Worm (Caenorhabditis elegans) whole organism, young adult: ENCODE results near the gene W03D2.9.
A peak's percentile ranks its signal among the peaks of the same experiment; 100 is the strongest.

Experiments
- B0035.1 ChIP-seq: sonication (generic microtip); optimal IDR thresholded peaks from 2 replicates; lab custom pipeline; 2016; ENCODE audit warnings: missing genetic modification characterization, mild to moderate bottlenecking, missing compliant biosample characterization, missing genotype, missing genetic modification reagents
- B0336.3 ChIP-seq: fragments of 200-800 bp; sonication (Bioruptor generic); IDR thresholded peaks from 2 replicates; pipeline ENCODE4 v1.3.6; 2022; ENCODE audit warnings: missing genetic modification characterization, missing compliant biosample characterization
- C17E4.6 ChIP-seq: fragments of 200-800 bp; sonication (Bioruptor generic); IDR thresholded peaks from 2 replicates; pipeline ENCODE4 v1.3.6; 2022; ENCODE audit warnings: missing genetic modification reagents, missing genetic modification characterization, missing compliant biosample characterization
- D2030.7 ChIP-seq: fragments of 200-800 bp; sonication (Bioruptor generic); IDR thresholded peaks from 2 replicates; pipeline ENCODE4 v1.3.6; 2022; ENCODE audit warnings: missing genetic modification reagents, missing genetic modification characterization, missing compliant biosample characterization
- F39B2.1 ChIP-seq: fragments of 200-800 bp; sonication (Bioruptor generic); IDR thresholded peaks from 2 replicates; pipeline ENCODE4 v1.3.6; 2022; ENCODE audit warnings: missing genetic modification reagents, missing genetic modification characterization, missing compliant biosample characterization
- K11D2.4 ChIP-seq: fragments of 200-800 bp; sonication (Bioruptor generic); IDR thresholded peaks from 2 replicates; pipeline ENCODE4 v1.3.6; 2022; ENCODE audit warnings: missing genetic modification reagents, missing genetic modification characterization, missing compliant biosample characterization
- T07F8.4 ChIP-seq: sonication (generic microtip); optimal IDR thresholded peaks from 2 replicates; lab custom pipeline; 2016; ENCODE audit warnings: mild to moderate bottlenecking, missing genetic modification characterization, moderate library complexity, missing compliant biosample characterization
- Y53F4B.3 ChIP-seq: fragments of 200-800 bp; sonication (Bioruptor generic); IDR thresholded peaks from 2 replicates; pipeline ENCODE4 v1.3.6; 2022; ENCODE audit warnings: missing genetic modification reagents, missing genetic modification characterization, missing compliant biosample characterization
- Y53G8AR.9 ChIP-seq: fragments of 200-800 bp; sonication (Bioruptor generic); conservative IDR thresholded peaks from 2 replicates; pipeline ENCODE4 v1.3.6; 2022; ENCODE audit warnings: missing genetic modification reagents, missing genetic modification characterization, missing compliant biosample characterization
- Y67H2A.10 ChIP-seq: fragments of 200-800 bp; sonication (Bioruptor generic); conservative IDR thresholded peaks from 2 replicates; pipeline ENCODE4 v1.3.6; 2022; ENCODE audit warnings: missing genetic modification reagents, missing genetic modification characterization, missing compliant biosample characterization
- akir-1 ChIP-seq: fragments of 200-800 bp; sonication (Bioruptor generic); optimal IDR thresholded peaks from 2 replicates; lab custom pipeline; 2018; ENCODE audit warnings: mild to moderate bottlenecking, missing genetic modification characterization, moderate library complexity, missing compliant biosample characterization
- aptf-2 ChIP-seq: fragments of 200-800 bp; sonication (Bioruptor generic); conservative IDR thresholded peaks from 2 replicates; pipeline ENCODE4 v1.3.6; 2022; ENCODE audit warnings: missing genetic modification reagents, missing genetic modification characterization, missing compliant biosample characterization
- attf-3 ChIP-seq: fragments of 200-800 bp; sonication (Bioruptor generic); conservative IDR thresholded peaks from 2 replicates; pipeline ENCODE4 v1.3.6; 2022; ENCODE audit warnings: missing genetic modification reagents, missing genetic modification characterization, missing compliant biosample characterization
- attf-5 ChIP-seq: fragments of 200-800 bp; sonication (Bioruptor generic); optimal IDR thresholded peaks from 2 replicates; lab custom pipeline; 2018; ENCODE audit warnings: mild to moderate bottlenecking, missing genetic modification characterization, missing compliant biosample characterization
- attf-6 ChIP-seq: fragments of 200-800 bp; sonication (Bioruptor generic); IDR thresholded peaks from 2 replicates; pipeline ENCODE4 v1.3.6; 2022; ENCODE audit warnings: missing genetic modification reagents, missing genetic modification characterization, missing compliant biosample characterization
- bed-1 ChIP-seq: fragments of 200-800 bp; sonication (Bioruptor generic); IDR thresholded peaks from 2 replicates; pipeline ENCODE4 v1.3.6; 2022; ENCODE audit warnings: missing genetic modification reagents, missing genetic modification characterization, missing compliant biosample characterization
- bed-2 ChIP-seq: fragments of 200-800 bp; sonication (Bioruptor generic); IDR thresholded peaks from 2 replicates; pipeline ENCODE4 v1.3.6; 2022; ENCODE audit warnings: missing genetic modification reagents, missing genetic modification characterization, missing compliant biosample characterization
- ceh-27 ChIP-seq: fragments of 200-800 bp; sonication (Bioruptor generic); optimal IDR thresholded peaks from 2 replicates; lab custom pipeline; 2018; ENCODE audit warnings: mild to moderate bottlenecking, missing genetic modification characterization, moderate library complexity, missing compliant biosample characterization
- ceh-40 ChIP-seq: fragments of 200-800 bp; sonication (Bioruptor generic); IDR thresholded peaks from 2 replicates; pipeline ENCODE4 v1.3.6; 2022; ENCODE audit warnings: missing genetic modification characterization, missing compliant biosample characterization
- chd-7 ChIP-seq: sonication (generic microtip); optimal IDR thresholded peaks from 2 replicates; lab custom pipeline; 2016; ENCODE audit warnings: mild to moderate bottlenecking, missing genetic modification characterization, moderate library complexity, missing compliant biosample characterization
- dpl-1 ChIP-seq: fragments of 150-350 bp; optimal IDR thresholded peaks from 2 replicates; lab custom pipeline; 2014; ENCODE audit warnings: missing biosample characterization, missing genetic modification reagents, missing genetic modification characterization
- ekl-4 ChIP-seq: fragments of 200-800 bp; sonication (Bioruptor generic); IDR thresholded peaks from 2 replicates; pipeline ENCODE4 v1.3.6; 2022; ENCODE audit warnings: missing genetic modification reagents, missing genetic modification characterization, missing compliant biosample characterization
- fkh-3 ChIP-seq: sonication (generic microtip); optimal IDR thresholded peaks from 2 replicates; lab custom pipeline; 2016; ENCODE audit warnings: mild to moderate bottlenecking, missing genetic modification characterization, missing compliant biosample characterization
- him-1 ChIP-seq: sonication (generic microtip); optimal IDR thresholded peaks from 2 replicates; lab custom pipeline; 2016; ENCODE audit warnings: missing genotype, missing genetic modification reagents, missing genetic modification characterization, missing compliant biosample characterization
- hmg-1.2 ChIP-seq: fragments of 200-800 bp; sonication (Bioruptor generic); IDR thresholded peaks from 2 replicates; pipeline ENCODE4 v1.3.6; 2022; ENCODE audit warnings: missing genetic modification reagents, missing genetic modification characterization, missing compliant biosample characterization
- hrde-1 ChIP-seq: sonication (generic microtip); optimal IDR thresholded peaks from 2 replicates; lab custom pipeline; 2016; ENCODE audit warnings: missing genetic modification characterization, mild to moderate bottlenecking, missing compliant biosample characterization, moderate library complexity, missing genotype, missing genetic modification reagents, borderline replicate concordance
- lsy-27 ChIP-seq: sonication (generic microtip); optimal IDR thresholded peaks from 2 replicates; lab custom pipeline; 2017; ENCODE audit warnings: missing genetic modification characterization, mild to moderate bottlenecking, missing compliant biosample characterization, antibody characterized with exemption, missing genotype, borderline replicate concordance; ENCODE audit not compliant: insufficient read depth
- madf-10 ChIP-seq: sonication (generic microtip); optimal IDR thresholded peaks from 2 replicates; lab custom pipeline; 2016; ENCODE audit warnings: mild to moderate bottlenecking, missing genetic modification characterization, missing compliant biosample characterization
- madf-3 ChIP-seq: fragments of 200-800 bp; sonication (Bioruptor generic); IDR thresholded peaks from 2 replicates; pipeline ENCODE4 v1.3.6; 2022; ENCODE audit warnings: missing genetic modification reagents, missing genetic modification characterization, missing compliant biosample characterization
- mcd-1 ChIP-seq: fragments of 200-800 bp; sonication (Bioruptor generic); IDR thresholded peaks from 2 replicates; pipeline ENCODE4 v1.3.6; 2022; ENCODE audit warnings: missing genetic modification reagents, missing genetic modification characterization, missing compliant biosample characterization
- mes-4 ChIP-seq: sonication (generic microtip); optimal IDR thresholded peaks from 2 replicates; lab custom pipeline; 2016; ENCODE audit warnings: missing genotype, missing genetic modification characterization, missing compliant biosample characterization
- nhr-179 ChIP-seq: sonication (generic microtip); optimal IDR thresholded peaks from 2 replicates; lab custom pipeline; 2016; ENCODE audit warnings: mild to moderate bottlenecking, missing genetic modification characterization, missing compliant biosample characterization
- pha-4 ChIP-seq: fragments of 150-350 bp; sonication (generic microtip); optimal IDR thresholded peaks from 2 replicates; lab custom pipeline; 2014; ENCODE audit warnings: missing biosample characterization, missing genetic modification reagents, missing genetic modification characterization
- rcor-1 ChIP-seq: fragments of 200-800 bp; sonication (Bioruptor generic); IDR thresholded peaks from 2 replicates; pipeline ENCODE4 v1.3.6; 2022; ENCODE audit warnings: missing genetic modification reagents, missing genetic modification characterization, missing compliant biosample characterization
- rpc-1 ChIP-seq, 2 experiments: fragments of 150-350 bp in 1 of 2; sonication (generic microtip) in 1 of 2; optimal IDR thresholded peaks; 2 replicates each; lab custom pipeline; 2014 to 2018; ENCODE audit warnings: missing biosample characterization in 1 of 2, missing genetic modification characterization in 1 of 2, missing genetic modification reagents in 1 of 2, missing genotype in 1 of 2
- snpc-3.4 ChIP-seq: sonication (generic microtip); optimal IDR thresholded peaks from 2 replicates; lab custom pipeline; 2017; ENCODE audit warnings: missing genetic modification characterization, mild to moderate bottlenecking, missing compliant biosample characterization, antibody characterized with exemption, moderate library complexity, missing genotype, missing genetic modification reagents
- somi-1 ChIP-seq: fragments of 200-800 bp; sonication (Bioruptor generic); optimal IDR thresholded peaks from 2 replicates; lab custom pipeline; 2018; ENCODE audit warnings: mild to moderate bottlenecking, missing genetic modification characterization, missing compliant biosample characterization
- tlf-1 ChIP-seq: fragments of 200-800 bp; sonication (Bioruptor generic); optimal IDR thresholded peaks from 2 replicates; lab custom pipeline; 2018; ENCODE audit warnings: mild to moderate bottlenecking, missing genetic modification characterization, missing compliant biosample characterization
- xnd-1 ChIP-seq: sonication (generic microtip); optimal IDR thresholded peaks from 2 replicates; lab custom pipeline; 2016; ENCODE audit warnings: missing genotype, missing genetic modification reagents, missing genetic modification characterization, missing compliant biosample characterization
- ztf-18 ChIP-seq: sonication (generic microtip); optimal IDR thresholded peaks from 2 replicates; lab custom pipeline; 2016; ENCODE audit warnings: missing genotype, mild to moderate bottlenecking, missing genetic modification characterization, missing compliant biosample characterization
- ztf-22 ChIP-seq: fragments of 200-800 bp; sonication (Bioruptor generic); optimal IDR thresholded peaks from 2 replicates; lab custom pipeline; 2018; ENCODE audit warnings: mild to moderate bottlenecking, missing genetic modification characterization, moderate library complexity, missing compliant biosample characterization
- ztf-26 ChIP-seq: sonication (generic microtip); optimal IDR thresholded peaks from 2 replicates; lab custom pipeline; 2017; ENCODE audit warnings: missing genetic modification characterization, missing compliant biosample characterization
- ztf-3 ChIP-seq: fragments of 200-800 bp; sonication (Bioruptor generic); optimal IDR thresholded peaks from 2 replicates; lab custom pipeline; 2018; ENCODE audit warnings: mild to moderate bottlenecking, missing genetic modification characterization, missing compliant biosample characterization

Gene W03D2.9

ce11 chrIV:4083094-4083493 lies 8.6 kb upstream of the W03D2.9 start:
- TF ChIP-seq ztf-18 (tag; lab: Kevin White, UChicago) (no peak), ztf-22 (GFP tag; lab: Kevin White, UChicago) (no peak), T07F8.4 (tag; lab: Kevin White, UChicago) (no peak), snpc-3.4 (tag; lab: Kevin White, UChicago) (peak; percentile 33), ekl-4 (GFP tag; lab: Robert Waterston, UW) (no peak), madf-10 (tag; lab: Kevin White, UChicago) (no peak), dpl-1 (no peak), ztf-3 (GFP tag; lab: Kevin White, UChicago) (no peak), Y53G8AR.9 (GFP tag; lab: Robert Waterston, UW) (0 out of 2 replicates have a peak, but pooled peaks have one; percentile 36), attf-6 (GFP tag; lab: Robert Waterston, UW) (no peak), akir-1 (GFP tag; lab: Kevin White, UChicago) (no peak), bed-2 (GFP tag; lab: Robert Waterston, UW) (no peak), madf-3 (no peak), pha-4 (tag; lab: Kevin White, UChicago) (no peak), B0336.3 (GFP tag; lab: Robert Waterston, UW) (peak; percentile 82), nhr-179 (no peak), xnd-1 (tag; lab: Kevin White, UChicago) (no peak), attf-3 (GFP tag; lab: Robert Waterston, UW) (no peak), chd-7 (no peak), rpc-1 (optimal IDR thresholded peaks at IDR 0.05; lab: Kevin White, UChicago) (no peak), rpc-1 (tag; optimal IDR thresholded peaks at IDR 0.05; lab: Kevin White, UChicago) (no peak), ceh-27 (no peak)

ce11 chrIV:4082599-4082998 lies 8.1 kb upstream of the W03D2.9 start:
- TF ChIP-seq ztf-26 (tag; lab: Kevin White, UChicago) = no peak
- no peak for TF ChIP-seq ekl-4 (GFP tag; lab: Robert Waterston, UW)
- no peak for TF ChIP-seq tlf-1 (GFP tag; lab: Kevin White, UChicago)
- TF ChIP-seq K11D2.4 (GFP tag; lab: Robert Waterston, UW) = no peak

- TF ChIP-seq lsy-27 (tag; lab: Kevin White, UChicago) (no peak), hrde-1 (tag; lab: Kevin White, UChicago) (no peak), attf-3 (GFP tag; lab: Robert Waterston, UW) (no peak), hmg-1.2 (GFP tag; lab: Robert Waterston, UW) (no peak), Y67H2A.10 (GFP tag; lab: Robert Waterston, UW) (no peak), ztf-26 (tag; lab: Kevin White, UChicago) (no peak), ceh-40 (no peak), him-1 (tag; lab: Kevin White, UChicago) (no peak), mes-4 (tag; lab: Kevin White, UChicago) (no peak), tlf-1 (GFP tag; lab: Kevin White, UChicago) (no peak), bed-1 (GFP tag; lab: Robert Waterston, UW) (no peak), K11D2.4 (GFP tag; lab: Robert Waterston, UW) (no peak)
Measured at ce11 chrIV:4080846-4081245, 6.3 kb upstream of the W03D2.9 start, which contains the start of the genes C35B1.9 and C35B1.3. C35B1.9 (minus strand) TSS chrIV:4080946. C35B1.3 (plus strand) TSS chrIV:4081151.

- no peak for TF ChIP-seq aptf-2
- TF ChIP-seq madf-10 (tag; lab: Kevin White, UChicago) = no peak
- TF ChIP-seq ztf-18 (tag; lab: Kevin White, UChicago) = no peak
- TF ChIP-seq F39B2.1 (GFP tag; lab: Robert Waterston, UW) = no peak
- TF ChIP-seq D2030.7 (GFP tag; lab: Robert Waterston, UW) = no peak
- TF ChIP-seq mcd-1 (GFP tag; lab: Robert Waterston, UW) = no peak
- no peak for TF ChIP-seq somi-1 (GFP tag; lab: Kevin White, UChicago)
- no peak for TF ChIP-seq B0035.1 (tag; lab: Kevin White, UChicago)
- no peak for TF ChIP-seq Y67H2A.10 (GFP tag; lab: Robert Waterston, UW)
- TF ChIP-seq madf-3 = no peak
- no peak for TF ChIP-seq fkh-3 (tag; lab: Kevin White, UChicago)
- TF ChIP-seq rcor-1 = no peak
- TF ChIP-seq C17E4.6 (GFP tag; lab: Robert Waterston, UW) = no peak
- no peak for TF ChIP-seq Y53F4B.3 (GFP tag; lab: Robert Waterston, UW)
- TF ChIP-seq attf-5 (GFP tag; lab: Kevin White, UChicago) = no peak
- TF ChIP-seq ztf-3 (GFP tag; lab: Kevin White, UChicago) = no peak
- no peak for TF ChIP-seq T07F8.4 (tag; lab: Kevin White, UChicago)
- no peak for TF ChIP-seq akir-1 (GFP tag; lab: Kevin White, UChicago)
Measured at ce11 chrIV:4079514-4079913, 5.0 kb upstream of the W03D2.9 start, which contains the start of gene C35B1.4. C35B1.4 (plus strand) TSS chrIV:4079814.
